Worm (Caenorhabditis elegans) whole organism, L1 larva: ENCODE results near the gene F07C3.2.

Experiments
- aly-2 ChIP-seq: fragments of 150-350 bp; optimal IDR thresholded peaks from 2 replicates; lab custom pipeline; 2014; ENCODE audit warnings: missing biosample characterization, missing genetic modification characterization
- blmp-1 ChIP-seq: fragments of 150-350 bp; optimal IDR thresholded peaks from 2 replicates; lab custom pipeline; 2014; ENCODE audit warnings: missing biosample characterization, missing genetic modification characterization
- ceh-82 ChIP-seq, 3 experiments: fragments of 150-350 bp in 1 of 3; sonication (generic microtip) in 2 of 3; optimal IDR thresholded peaks; 2 replicates each; lab custom pipeline; 2014 to 2017; ENCODE audit warnings: missing biosample characterization in 3 of 3, missing genetic modification characterization in 3 of 3
- dpl-1 ChIP-seq, 3 experiments: fragments of 150-350 bp in 2 of 3; sonication (generic microtip) in 1 of 3; optimal IDR thresholded peaks; 2 replicates each; lab custom pipeline; 2014 to 2017; ENCODE audit warnings: missing biosample characterization in 3 of 3, missing genetic modification characterization in 3 of 3, missing genetic modification reagents in 3 of 3
- fkh-10 ChIP-seq: sonication (generic microtip); optimal IDR thresholded peaks from 2 replicates; lab custom pipeline; 2017; ENCODE audit warnings: missing biosample characterization, missing genetic modification reagents, missing genetic modification characterization
- fkh-4 ChIP-seq: sonication (generic microtip); optimal IDR thresholded peaks from 2 replicates; lab custom pipeline; 2016; ENCODE audit warnings: missing compliant biosample characterization, missing genetic modification characterization, borderline replicate concordance
- mdl-1 ChIP-seq, 2 experiments: fragments of 150-350 bp; optimal IDR thresholded peaks; 2 replicates each; lab custom pipeline; 2014 to 2017; ENCODE audit warnings: missing biosample characterization in 2 of 2, missing genetic modification characterization in 2 of 2, inconsistent platforms in 1 of 2
- nhr-11 ChIP-seq: fragments of 150-350 bp; optimal IDR thresholded peaks from 2 replicates; lab custom pipeline; 2014; ENCODE audit warnings: missing biosample characterization, missing genetic modification characterization
- nhr-12 ChIP-seq: sonication (generic microtip); optimal IDR thresholded peaks from 2 replicates; lab custom pipeline; 2017; ENCODE audit warnings: missing biosample characterization, missing genetic modification characterization
- nhr-90 ChIP-seq: sonication (generic microtip); optimal IDR thresholded peaks from 2 replicates; lab custom pipeline; 2016; ENCODE audit warnings: mild to moderate bottlenecking, missing genetic modification characterization, missing compliant biosample characterization; ENCODE audit not compliant: poor library complexity
- skn-1 ChIP-seq: fragments of 150-350 bp; optimal IDR thresholded peaks from 2 replicates; lab custom pipeline; 2014; ENCODE audit warnings: missing biosample characterization, missing genetic modification characterization

- TF ChIP-seq fkh-10 (GFP tag; lab: Kevin White, UChicago), result no peak
- no peak for TF ChIP-seq fkh-4 (tag; lab: Kevin White, UChicago)
- TF ChIP-seq nhr-12 (tag; lab: Kevin White, UChicago), result no peak
- no peak for TF ChIP-seq ceh-82 (tag; optimal IDR thresholded peaks at IDR 0.05; lab: Kevin White, UChicago)
- TF ChIP-seq dpl-1 (GFP tag; optimal IDR thresholded peaks at IDR 0.05; lab: Kevin White, UChicago), result no peak
- no peak for TF ChIP-seq aly-2 (tag; lab: Kevin White, UChicago)
- TF ChIP-seq mdl-1 (tag; optimal IDR thresholded peaks at IDR 0.05; lab: Kevin White, UChicago), result no peak
- no peak for TF ChIP-seq blmp-1 (tag; lab: Kevin White, UChicago)
- TF ChIP-seq skn-1 (tag; lab: Kevin White, UChicago), result no peak
- no peak for TF ChIP-seq nhr-90 (tag; lab: Kevin White, UChicago)
- no peak for TF ChIP-seq nhr-11 (tag; lab: Kevin White, UChicago)
Measured at ce11 chrV:9257467-9257866, 31.6 kb downstream of the F07C3.2 start, which contains the start of gene F07C3.16.
